Fruit fly (Drosophila melanogaster): ENCODE results near the gene trc.

The trc gene

DNA sequence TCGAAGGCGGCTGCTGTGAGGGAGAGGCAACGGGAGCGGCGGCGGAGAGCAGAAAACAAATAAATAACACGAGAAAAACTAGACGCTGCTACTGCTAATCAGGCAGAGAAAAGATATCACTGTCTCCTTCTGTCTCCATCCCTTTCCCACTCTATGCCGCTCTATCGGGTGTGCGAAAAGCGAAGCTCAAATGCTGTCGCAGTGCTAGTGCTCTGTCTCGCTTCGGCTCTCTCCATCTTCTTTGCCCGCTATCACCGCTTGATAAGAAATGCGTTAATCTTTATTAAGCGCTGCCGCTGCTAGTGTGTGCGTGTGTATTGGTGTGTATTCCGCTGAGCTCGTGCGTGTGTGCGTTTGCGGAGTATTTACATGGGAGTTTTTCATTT is 42.4 kb downstream of the trc start (continued):
- peak; percentile 36; the same call in 1 of the 3 replicates for TF ChIP-seq CG34422 (GFP tag; IDR thresholded peaks at IDR 0.05)
- TF ChIP-seq salm (tag; optimal IDR thresholded peaks at IDR 0.05), result peak; percentile 1
- peak; percentile 94 for TF ChIP-seq oc (tag; optimal IDR thresholded peaks at IDR 0.05)
- TF ChIP-seq ci (GFP tag; IDR thresholded peaks at IDR 0.05), result peak; percentile 71; the same call in 2 of the 3 replicates
- TF ChIP-seq Adf1 (GFP tag; IDR thresholded peaks at IDR 0.05), result peak; percentile 97
- TF ChIP-seq lov (optimal IDR thresholded peaks at IDR 0.05), result no peak
- peak; percentile 76; the same call in 2 of the 3 replicates for TF ChIP-seq lov (GFP tag; IDR thresholded peaks at IDR 0.05)
- TF ChIP-seq CG14014 (GFP tag; IDR thresholded peaks at IDR 0.05), result no peak
- TF ChIP-seq kah (GFP tag; optimal IDR thresholded peaks at IDR 0.05), result peak; percentile 38
- TF ChIP-seq CG6854 (GFP tag; optimal IDR thresholded peaks at IDR 0.05), result peak; percentile 18
- peak; percentile 25 for TF ChIP-seq nom (GFP tag; optimal IDR thresholded peaks at IDR 0.05)
- TF ChIP-seq CG1233 (GFP tag; optimal IDR thresholded peaks at IDR 0.05), result no peak
- TF ChIP-seq Tbp (GFP tag; optimal IDR thresholded peaks at IDR 0.05), result no peak
- TF ChIP-seq Trl (optimal IDR thresholded peaks at IDR 0.05), result peak; percentile 33 to 85
- no peak for TF ChIP-seq Trl (GFP tag; optimal IDR thresholded peaks at IDR 0.05)
- peak; percentile 5 for TF ChIP-seq scrt (GFP tag; optimal IDR thresholded peaks at IDR 0.05)
- TF ChIP-seq CG9876 (GFP tag; optimal IDR thresholded peaks at IDR 0.05), result peak; percentile 21
- TF ChIP-seq CG17328 (GFP tag; IDR thresholded peaks at IDR 0.05), result no peak
- TF ChIP-seq slbo (GFP tag; IDR thresholded peaks at IDR 0.05), result no peak
- TF ChIP-seq pb (GFP tag; optimal IDR thresholded peaks at IDR 0.05), result peak; percentile 10
- TF ChIP-seq CG2678 (tag; optimal IDR thresholded peaks at IDR 0.05), result no peak
- no peak for TF ChIP-seq CG9817 (tag; optimal IDR thresholded peaks at IDR 0.05)
- TF ChIP-seq dati (GFP tag; IDR thresholded peaks at IDR 0.05), result no peak
- TF ChIP-seq Med (GFP tag), result peak; percentile 83
- no peak for TF ChIP-seq pan (optimal IDR thresholded peaks at IDR 0.05)
- TF ChIP-seq pan (GFP tag; optimal IDR thresholded peaks at IDR 0.05 in 1 of 2, IDR thresholded peaks at IDR 0.05 in 1 of 2), result peak in 1 of 2 experiments; percentile 27
- peak; percentile 54 for TF ChIP-seq CG18599 (GFP tag; optimal IDR thresholded peaks at IDR 0.05)
- no peak for TF ChIP-seq Sry-β (GFP tag; optimal IDR thresholded peaks at IDR 0.05)
- peak; percentile 53 for TF ChIP-seq cad (GFP tag; optimal IDR thresholded peaks at IDR 0.05)
- TF ChIP-seq CG34224 (GFP tag; IDR thresholded peaks at IDR 0.05; ENCODE audit: partially characterized antibody), result peak; percentile 58; the same call in 2 of the 3 replicates
- TF ChIP-seq CG2116 (GFP tag; optimal IDR thresholded peaks at IDR 0.05), result no peak
- 0 out of 2 replicates have a peak, but pooled peaks have one; percentile 4 for TF ChIP-seq CG6689 (GFP tag; IDR thresholded peaks at IDR 0.05)
- peak; percentile 13 for TF ChIP-seq schlank (tag; optimal IDR thresholded peaks at IDR 0.05)
- TF ChIP-seq CG9932 (GFP tag; IDR thresholded peaks at IDR 0.05), result peak; percentile 29; the same call in 1 of the 2 replicates
- TF ChIP-seq Bgb (GFP tag; IDR thresholded peaks at IDR 0.05; ENCODE audit: partially characterized antibody), result peak; percentile 31; the same call in 1 of the 2 replicates
- TF ChIP-seq CG15514 (GFP tag; optimal IDR thresholded peaks at IDR 0.05), result peak; percentile 35
- TF ChIP-seq klu (GFP tag; IDR thresholded peaks at IDR 0.05), result no peak
- peak; percentile 61; the same call in 1 of the 2 replicates for TF ChIP-seq vvl (GFP tag; IDR thresholded peaks at IDR 0.05)
- TF ChIP-seq CG15479 (GFP tag; optimal IDR thresholded peaks at IDR 0.05), result peak; percentile 98
- peak; percentile 82 for TF ChIP-seq CG12769 (tag; optimal IDR thresholded peaks at IDR 0.05)
- peak; percentile 49 for TF ChIP-seq CG13894 (tag; optimal IDR thresholded peaks at IDR 0.05)
- TF ChIP-seq rib (GFP tag; IDR thresholded peaks at IDR 0.05), result peak; percentile 95
- TF ChIP-seq CG10431 (GFP tag; optimal IDR thresholded peaks at IDR 0.05), result peak; percentile 92
- no peak for TF ChIP-seq CG5953 (GFP tag; IDR thresholded peaks at IDR 0.05)
- TF ChIP-seq CG10321 (GFP tag; IDR thresholded peaks at IDR 0.05), result peak; percentile 83
- TF ChIP-seq HmgZ (tag; optimal IDR thresholded peaks at IDR 0.05), result peak; percentile 33
- peak; percentile 12 for TF ChIP-seq CG8924 (tag; optimal IDR thresholded peaks at IDR 0.05)
- TF ChIP-seq da (GFP tag; optimal IDR thresholded peaks at IDR 0.05), result no peak
- no peak for TF ChIP-seq HLH4C (GFP tag; IDR thresholded peaks at IDR 0.05; ENCODE audit: partially characterized antibody)
- TF ChIP-seq Vsx1 (GFP tag; optimal IDR thresholded peaks at IDR 0.05), result peak; percentile 82
- peak; percentile 21 for TF ChIP-seq HLHmδ (GFP tag; optimal IDR thresholded peaks at IDR 0.05)
